Worm (Caenorhabditis elegans) whole organism, L3 larva: Measurements from ENCODE around the gene btb-7.

ENCODE experiments used
- R02D3.7 ChIP-seq: fragments of 150-350 bp; optimal IDR thresholded peaks from 2 replicates; lab custom pipeline; 2014; ENCODE audit warnings: missing biosample characterization, missing genetic modification characterization
- ZK546.5 ChIP-seq: sonication (generic microtip); optimal IDR thresholded peaks from 2 replicates; lab custom pipeline; 2017; ENCODE audit warnings: missing biosample characterization, missing genetic modification characterization
- aly-2 ChIP-seq: fragments of 150-350 bp; optimal IDR thresholded peaks from 2 replicates; lab custom pipeline; 2014; ENCODE audit warnings: missing biosample characterization, missing genetic modification characterization
- ama-1 ChIP-seq: fragments of 150-350 bp; optimal IDR thresholded peaks from 2 replicates; lab custom pipeline; 2018
- ceh-16 ChIP-seq: sonication (generic microtip); optimal IDR thresholded peaks from 2 replicates; lab custom pipeline; 2017; ENCODE audit warnings: missing biosample characterization, missing genetic modification characterization
- ceh-28 ChIP-seq: fragments of 150-350 bp; optimal IDR thresholded peaks from 2 replicates; lab custom pipeline; 2014; ENCODE audit warnings: missing biosample characterization, missing genetic modification reagents, missing genetic modification characterization
- daf-12 ChIP-seq: fragments of 150-350 bp; optimal IDR thresholded peaks from 2 replicates; lab custom pipeline; 2014; ENCODE audit warnings: missing biosample characterization, missing genetic modification reagents, missing genetic modification characterization
- egl-27 ChIP-seq: sonication (generic microtip); optimal IDR thresholded peaks from 4 replicates; lab custom pipeline; 2017; ENCODE audit warnings: missing biosample characterization, missing genetic modification reagents, missing genetic modification characterization
- elt-1 ChIP-seq: fragments of 150-350 bp; optimal IDR thresholded peaks from 2 replicates; lab custom pipeline; 2014; ENCODE audit warnings: missing biosample characterization, missing genetic modification characterization
- elt-2 ChIP-seq: sonication (generic microtip); optimal IDR thresholded peaks from 2 replicates; lab custom pipeline; 2016; ENCODE audit warnings: missing genetic modification reagents, mild to moderate bottlenecking, missing genetic modification characterization, missing compliant biosample characterization
- elt-3 ChIP-seq, 3 experiments: fragments of 150-350 bp in 1 of 3; sonication (generic microtip) in 2 of 3; optimal IDR thresholded peaks; 2 replicates in 2 of 3; 4 replicates in 1 of 3; lab custom pipeline; 2014 to 2017; ENCODE audit warnings: missing biosample characterization in 3 of 3, missing genetic modification characterization in 3 of 3
- eor-1 ChIP-seq, 2 experiments: fragments of 150-350 bp; optimal IDR thresholded peaks; 2 replicates each; lab custom pipeline; 2014 to 2018; ENCODE audit warnings: missing biosample characterization in 2 of 2, missing genetic modification characterization in 2 of 2
- fkh-10 ChIP-seq: sonication (generic microtip); optimal IDR thresholded peaks from 2 replicates; lab custom pipeline; 2017; ENCODE audit warnings: missing biosample characterization, missing genetic modification reagents, missing genetic modification characterization
- fkh-2 ChIP-seq: fragments of 150-350 bp; optimal IDR thresholded peaks from 2 replicates; lab custom pipeline; 2014; ENCODE audit warnings: missing biosample characterization, missing genetic modification reagents, missing genetic modification characterization
- fos-1 ChIP-seq: fragments of 150-350 bp; optimal IDR thresholded peaks from 2 replicates; lab custom pipeline; 2014; ENCODE audit warnings: missing biosample characterization, missing genetic modification characterization
- hmg-11 ChIP-seq: sonication (generic microtip); optimal IDR thresholded peaks from 2 replicates; lab custom pipeline; 2016; ENCODE audit warnings: missing genetic modification characterization, missing compliant biosample characterization
- jun-1 ChIP-seq: fragments of 150-350 bp; optimal IDR thresholded peaks from 2 replicates; lab custom pipeline; 2014; ENCODE audit warnings: missing biosample characterization, missing genetic modification reagents, missing genetic modification characterization
- lin-39 ChIP-seq: fragments of 150-350 bp; optimal IDR thresholded peaks from 2 replicates; lab custom pipeline; 2018; ENCODE audit warnings: missing biosample characterization, missing genetic modification reagents, missing genetic modification characterization
- lsy-12 ChIP-seq: sonication (generic microtip); optimal IDR thresholded peaks from 2 replicates; lab custom pipeline; 2016; ENCODE audit warnings: mild to moderate bottlenecking, missing genetic modification characterization, missing compliant biosample characterization
- mdl-1 ChIP-seq: fragments of 150-350 bp; optimal IDR thresholded peaks from 2 replicates; lab custom pipeline; 2014; ENCODE audit warnings: missing biosample characterization, missing genetic modification characterization
- mml-1 ChIP-seq: fragments of 150-350 bp; sonication (generic microtip); optimal IDR thresholded peaks from 3 replicates; lab custom pipeline; 2014; ENCODE audit warnings: missing biosample characterization, missing genetic modification characterization
- nfya-1 ChIP-seq: sonication (generic microtip); optimal IDR thresholded peaks from 2 replicates; lab custom pipeline; 2017; ENCODE audit warnings: missing genetic modification characterization, mild to moderate bottlenecking, missing compliant biosample characterization, antibody characterized with exemption, moderate library complexity; ENCODE audit not compliant: insufficient read depth
- nhr-11 ChIP-seq: fragments of 150-350 bp; optimal IDR thresholded peaks from 2 replicates; lab custom pipeline; 2014; ENCODE audit warnings: missing biosample characterization, missing genetic modification characterization
- nhr-23 ChIP-seq: fragments of 150-350 bp; optimal IDR thresholded peaks from 2 replicates; lab custom pipeline; 2014; ENCODE audit warnings: missing biosample characterization, missing genetic modification reagents, missing genetic modification characterization
- nhr-237 ChIP-seq: fragments of 150-350 bp; optimal IDR thresholded peaks from 2 replicates; lab custom pipeline; 2014; ENCODE audit warnings: missing biosample characterization, missing genetic modification characterization
- nhr-25 ChIP-seq: sonication (generic microtip); optimal IDR thresholded peaks from 2 replicates; lab custom pipeline; 2017; ENCODE audit warnings: missing biosample characterization, missing genetic modification characterization
- nhr-43 ChIP-seq: sonication (generic microtip); optimal IDR thresholded peaks from 2 replicates; lab custom pipeline; 2016; ENCODE audit warnings: mild to moderate bottlenecking, missing genetic modification characterization, missing compliant biosample characterization; ENCODE audit not compliant: poor library complexity, severe bottlenecking
- nhr-67 ChIP-seq: fragments of 150-350 bp; optimal IDR thresholded peaks from 2 replicates; lab custom pipeline; 2014; ENCODE audit warnings: missing biosample characterization, missing genetic modification characterization
- nhr-76 ChIP-seq: fragments of 150-350 bp; sonication (generic microtip); optimal IDR thresholded peaks from 5 replicates; lab custom pipeline; 2014; ENCODE audit warnings: missing biosample characterization, missing genetic modification characterization
- nhr-77 ChIP-seq: fragments of 150-350 bp; optimal IDR thresholded peaks from 2 replicates; lab custom pipeline; 2014; ENCODE audit warnings: missing biosample characterization, missing genetic modification characterization
- pha-4 ChIP-seq: fragments of 150-350 bp; optimal IDR thresholded peaks from 2 replicates; lab custom pipeline; 2014; ENCODE audit warnings: missing biosample characterization, missing genetic modification reagents, missing genetic modification characterization
- pqm-1 ChIP-seq: fragments of 150-350 bp; optimal IDR thresholded peaks from 2 replicates; lab custom pipeline; 2017; ENCODE audit warnings: missing biosample characterization, missing genetic modification characterization, inconsistent platforms
- sea-2 ChIP-seq: fragments of 150-350 bp; sonication (generic microtip); optimal IDR thresholded peaks from 4 replicates; lab custom pipeline; 2014; ENCODE audit warnings: missing biosample characterization, missing genetic modification reagents, missing genetic modification characterization
- tbx-2 ChIP-seq: sonication (generic microtip); optimal IDR thresholded peaks from 2 replicates; lab custom pipeline; 2016; ENCODE audit warnings: mild to moderate bottlenecking, missing genetic modification characterization, missing compliant biosample characterization
- unc-39 ChIP-seq: sonication (generic microtip); optimal IDR thresholded peaks from 4 replicates; lab custom pipeline; 2017; ENCODE audit warnings: missing biosample characterization, missing genetic modification characterization
- zag-1 ChIP-seq: fragments of 150-350 bp; optimal IDR thresholded peaks from 2 replicates; lab custom pipeline; 2014; ENCODE audit warnings: missing biosample characterization, missing genetic modification characterization
- ztf-11 ChIP-seq: fragments of 150-350 bp; optimal IDR thresholded peaks from 2 replicates; lab custom pipeline; 2014; ENCODE audit warnings: missing biosample characterization, missing genetic modification characterization
- ztf-4 ChIP-seq: fragments of 150-350 bp; optimal IDR thresholded peaks from 2 replicates; lab custom pipeline; 2014; ENCODE audit warnings: missing biosample characterization, missing genetic modification characterization

The btb-7 gene

ce11 chrII:1752990-1753389 lies 40.0 kb downstream of the btb-7 start, which contains the start of gene F36H5.9:
Gene F36H5.9, minus strand, starts transcription at chrII:1753090.
- TF ChIP-seq tbx-2 (tag; lab: Kevin White, UChicago) (no peak), ama-1 (no peak), daf-12 (tag; lab: Kevin White, UChicago) (no peak), fos-1 (tag; lab: Kevin White, UChicago) (no peak), eor-1 (tag; optimal IDR thresholded peaks at IDR 0.05; lab: Kevin White, UChicago) (no peak), R02D3.7 (tag; lab: Kevin White, UChicago) (no peak), nhr-25 (tag; lab: Kevin White, UChicago) (no peak), aly-2 (tag; lab: Kevin White, UChicago) (no peak), pqm-1 (tag; lab: Kevin White, UChicago) (no peak)

DNA sequence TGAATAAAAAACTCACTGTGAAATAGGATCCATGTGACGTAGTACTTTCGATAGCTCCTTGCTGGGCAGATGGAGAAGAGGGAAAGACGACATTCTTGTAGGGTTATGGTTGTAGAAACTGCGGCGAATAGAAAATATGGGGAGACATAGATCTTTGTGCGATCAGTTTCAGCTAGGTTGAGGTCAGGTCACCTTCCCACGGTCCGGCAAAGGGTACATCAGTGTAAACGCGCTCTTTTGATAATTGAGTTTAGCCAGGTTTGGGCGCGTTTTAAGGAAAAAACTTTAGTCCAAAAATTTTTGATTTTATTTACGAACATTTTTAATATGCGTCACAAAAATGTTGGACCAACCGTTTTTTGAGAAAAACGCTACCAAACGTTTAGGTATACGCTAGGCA lies 43.0 kb downstream of the btb-7 start, which contains the start of gene F36H5.17:
F36H5.17 (minus strand) TSS at position 101 of the 400 bp plus-strand sequence.
- no peak for TF ChIP-seq jun-1 (tag; lab: Kevin White, UChicago)
- TF ChIP-seq unc-39 (tag; lab: Kevin White, UChicago) = no peak
- no peak for TF ChIP-seq nfya-1 (tag; lab: Kevin White, UChicago)
- TF ChIP-seq nhr-23 = no peak
- no peak for TF ChIP-seq nhr-76 (tag; lab: Kevin White, UChicago)
- TF ChIP-seq lin-39 (tag; lab: Kevin White, UChicago) = no peak
- no peak for TF ChIP-seq pqm-1 (tag; lab: Kevin White, UChicago)
- no peak for TF ChIP-seq hmg-11 (tag; lab: Kevin White, UChicago)
- TF ChIP-seq pha-4 = no peak
- no peak for TF ChIP-seq nhr-77 (tag; lab: Kevin White, UChicago)
- no peak for TF ChIP-seq nhr-67 (tag; lab: Kevin White, UChicago)
- no peak for TF ChIP-seq ztf-4 (tag; lab: Kevin White, UChicago)
- TF ChIP-seq tbx-2 (tag; lab: Kevin White, UChicago) = no peak
- TF ChIP-seq nhr-11 = no peak
- no peak for TF ChIP-seq ceh-16 (tag; lab: Kevin White, UChicago)
- TF ChIP-seq fkh-10 (GFP tag; lab: Kevin White, UChicago) = no peak
- no peak for TF ChIP-seq elt-2 (tag; lab: Kevin White, UChicago)
- no peak for TF ChIP-seq nhr-237 (tag; lab: Kevin White, UChicago)
- TF ChIP-seq aly-2 (tag; lab: Kevin White, UChicago) = no peak

DNA sequence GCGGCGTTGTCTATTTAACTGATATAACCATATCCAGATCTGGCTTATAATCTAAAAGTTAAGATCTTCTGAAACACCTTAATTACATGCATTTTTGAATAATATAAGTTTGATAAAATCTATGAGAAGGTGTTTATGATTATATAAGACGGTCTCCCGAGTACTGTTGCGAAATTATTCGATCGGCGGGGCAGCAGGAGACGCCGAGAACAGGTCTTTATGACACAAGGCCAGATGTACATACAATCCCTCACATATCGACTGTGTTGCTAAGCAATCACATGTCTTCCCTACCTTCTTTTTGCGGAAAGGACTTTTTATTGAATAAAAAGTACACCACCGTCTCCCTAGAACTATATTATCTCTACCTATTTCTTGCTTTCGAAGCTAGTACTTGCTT lies 43.5 kb downstream of the btb-7 start, which contains the start of gene fbxb-53:
fbxb-53 (plus strand) TSS at position 301 of the 400 bp plus-strand sequence.
- TF ChIP-seq ztf-11 (no peak), fkh-10 (GFP tag; lab: Kevin White, UChicago) (no peak), elt-3 (tag; optimal IDR thresholded peaks at IDR 0.05; lab: Kevin White, UChicago) (no peak), nhr-77 (tag; lab: Kevin White, UChicago) (no peak), ceh-28 (tag; lab: Kevin White, UChicago) (no peak), mdl-1 (tag; lab: Kevin White, UChicago) (no peak), ZK546.5 (tag; lab: Kevin White, UChicago) (no peak), tbx-2 (tag; lab: Kevin White, UChicago) (no peak)

- TF ChIP-seq zag-1 (tag; lab: Kevin White, UChicago) (no peak), egl-27 (tag; lab: Kevin White, UChicago) (no peak), elt-1 (tag; lab: Kevin White, UChicago) (no peak), mdl-1 (tag; lab: Kevin White, UChicago) (no peak), ceh-28 (tag; lab: Kevin White, UChicago) (no peak), daf-12 (tag; lab: Kevin White, UChicago) (no peak)
These were observed 44.0 kb downstream of the btb-7 start, which contains the start of gene F36H5.10 for ce11 chrII:1757033-1757432. Gene F36H5.10, plus strand, starts transcription at chrII:1757333.

DNA sequence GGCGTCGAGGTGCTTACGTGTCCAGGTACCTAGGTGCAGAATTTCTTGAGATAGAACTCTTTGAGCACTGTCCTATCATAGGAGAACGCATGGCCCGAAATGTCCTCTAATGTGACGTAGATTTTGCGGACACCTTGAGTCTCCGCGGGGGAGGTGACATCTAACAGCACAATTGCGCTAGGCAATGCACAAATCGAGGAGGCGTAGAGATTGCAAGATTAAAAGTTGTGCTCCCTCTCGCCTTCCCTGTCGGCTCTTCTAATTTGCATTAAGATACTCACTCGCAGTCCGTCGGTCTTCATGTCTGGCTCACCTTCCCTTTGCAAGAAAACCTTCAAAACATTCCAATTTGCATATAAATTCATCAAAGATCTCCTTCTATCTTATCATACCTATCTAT lies 46.6 kb downstream of the btb-7 start, which contains the start of gene F36H5.18:
F36H5.18 (plus strand) TSS at position 301 of the 400 bp plus-strand sequence.
- TF ChIP-seq sea-2 (no peak), ceh-28 (tag; lab: Kevin White, UChicago) (no peak), tbx-2 (tag; lab: Kevin White, UChicago) (no peak), lin-39 (tag; lab: Kevin White, UChicago) (no peak), pqm-1 (tag; lab: Kevin White, UChicago) (no peak), nhr-43 (no peak), lsy-12 (tag; lab: Kevin White, UChicago) (no peak), elt-2 (tag; lab: Kevin White, UChicago) (no peak), ceh-16 (tag; lab: Kevin White, UChicago) (no peak), mdl-1 (tag; lab: Kevin White, UChicago) (no peak), ztf-11 (no peak), fkh-10 (GFP tag; lab: Kevin White, UChicago) (no peak), fkh-2 (tag; lab: Kevin White, UChicago) (no peak), eor-1 (tag; optimal IDR thresholded peaks at IDR 0.05; lab: Kevin White, UChicago) (no peak), elt-3 (tag; optimal IDR thresholded peaks at IDR 0.05; lab: Kevin White, UChicago) (no peak), mml-1 (no peak), nhr-25 (tag; lab: Kevin White, UChicago) (no peak)
- TF ChIP-seq, all 47 proteins: peak for 0
